Worm (Caenorhabditis elegans) whole organism, late embryonic: ENCODE results near the gene cut-6.

ENCODE experiments used
- nfya-1 ChIP-seq: sonication (generic microtip); optimal IDR thresholded peaks from 2 replicates; lab custom pipeline; 2017; ENCODE audit warnings: missing genetic modification characterization, mild to moderate bottlenecking, missing compliant biosample characterization, antibody characterized with exemption, moderate library complexity
- npax-4 ChIP-seq: sonication (generic microtip); optimal IDR thresholded peaks from 2 replicates; lab custom pipeline; 2016; ENCODE audit warnings: missing genetic modification characterization, missing compliant biosample characterization
- tbx-2 ChIP-seq: sonication (generic microtip); optimal IDR thresholded peaks from 2 replicates; lab custom pipeline; 2016; ENCODE audit warnings: missing genetic modification characterization, missing compliant biosample characterization
- unc-3 ChIP-seq, 2 experiments: fragments of 200-800 bp in 1 of 2; sonication (Bioruptor generic) in 1 of 2; sonication (generic microtip) in 1 of 2; conservative IDR thresholded peaks in 1 of 2; optimal IDR thresholded peaks in 1 of 2; 2 replicates each; pipeline versions ENCODE4 v1.3.6 to Lab custom; 2016 to 2022; ENCODE audit warnings: missing compliant biosample characterization in 2 of 2, missing genetic modification characterization in 2 of 2, missing genetic modification reagents in 1 of 2

- peak; percentile 59 for TF ChIP-seq nfya-1 (tag; lab: Kevin White, UChicago)
- TF ChIP-seq unc-3 (GFP tag; conservative IDR thresholded peaks at IDR 0.05; lab: Robert Waterston, UW), result no peak
- no peak for TF ChIP-seq unc-3 (tag; optimal IDR thresholded peaks at IDR 0.05; lab: Kevin White, UChicago)
- no peak for TF ChIP-seq npax-4 (tag; lab: Kevin White, UChicago)
- no peak for TF ChIP-seq tbx-2 (tag; lab: Kevin White, UChicago)
Observed at ce11 chrIII:10881996-10882395, 29.3 kb upstream of the cut-6 start.
